Fruit fly (Drosophila melanogaster) whole organism, pupa: ENCODE data around the gene AspRS-m.

Experiments used
- CG10348 ChIP-seq: fragments of 200-800 bp; sonication (Bioruptor generic); IDR thresholded peaks from 2 replicates; pipeline ENCODE4 v1.3.6; 2022; ENCODE audit warnings: missing biosample characterization, missing genetic modification characterization
- CG12605 ChIP-seq: fragments of 200-800 bp; sonication (Bioruptor generic); IDR thresholded peaks from 2 replicates; pipeline ENCODE4 v1.3.6; 2022; ENCODE audit warnings: missing biosample characterization, missing genetic modification characterization
- CG13204 ChIP-seq: fragments of 200-800 bp; sonication (Bioruptor generic); optimal IDR thresholded peaks from 2 replicates; lab custom pipeline; 2018; ENCODE audit warnings: missing biosample characterization, mild to moderate bottlenecking, missing genetic modification characterization, moderate library complexity
- CG14655 ChIP-seq: fragments of 200-800 bp; sonication (Bioruptor generic); optimal IDR thresholded peaks from 3 replicates; lab custom pipeline; 2017; ENCODE audit warnings: mild to moderate bottlenecking, missing biosample characterization, missing genetic modification reagents, missing genetic modification characterization
- CG15710 ChIP-seq: fragments of 200-800 bp; sonication (Bioruptor generic); optimal IDR thresholded peaks from 2 replicates; lab custom pipeline; 2018; ENCODE audit warnings: missing biosample characterization, mild to moderate bottlenecking, missing genetic modification characterization, moderate library complexity
- CG17806 ChIP-seq: fragments of 200-800 bp; sonication (Bioruptor generic); optimal IDR thresholded peaks from 2 replicates; lab custom pipeline; 2018; ENCODE audit warnings: missing biosample characterization, mild to moderate bottlenecking, missing genetic modification characterization, moderate library complexity
- CG32121 ChIP-seq: fragments of 200-800 bp; sonication (Bioruptor generic); IDR thresholded peaks from 2 replicates; pipeline ENCODE4 v1.3.6; 2022; ENCODE audit warnings: missing biosample characterization, missing genetic modification characterization
- CG34367 ChIP-seq: fragments of 200-800 bp; sonication (Bioruptor generic); optimal IDR thresholded peaks from 2 replicates; lab custom pipeline; 2018; ENCODE audit warnings: missing biosample characterization, mild to moderate bottlenecking, missing genetic modification characterization
- CG4496 ChIP-seq: fragments of 200-800 bp; sonication (Bioruptor generic); IDR thresholded peaks from 3 replicates; pipeline ENCODE4 v1.3.6; 2022; ENCODE audit warnings: missing biosample characterization, missing genetic modification characterization
- CG8301 ChIP-seq: fragments of 200-800 bp; sonication (Bioruptor generic); optimal IDR thresholded peaks from 2 replicates; lab custom pipeline; 2018; ENCODE audit warnings: missing biosample characterization, mild to moderate bottlenecking, missing genetic modification characterization
- CG9948 ChIP-seq: fragments of 200-800 bp; sonication (Bioruptor generic); optimal IDR thresholded peaks from 2 replicates; lab custom pipeline; 2018; ENCODE audit warnings: missing biosample characterization, mild to moderate bottlenecking, missing genetic modification characterization, moderate library complexity
- D1 ChIP-seq: fragments of 200-800 bp; sonication (Bioruptor generic); optimal IDR thresholded peaks from 2 replicates; lab custom pipeline; 2018; ENCODE audit warnings: missing biosample characterization, mild to moderate bottlenecking, missing genetic modification characterization, moderate library complexity
- EcR ChIP-seq: fragments of 200-800 bp; sonication (Bioruptor generic); optimal IDR thresholded peaks from 3 replicates; lab custom pipeline; 2019; ENCODE audit warnings: missing biosample characterization, missing genetic modification characterization, mild to moderate bottlenecking, moderate library complexity, missing genetic modification reagents
- Ets98B ChIP-seq: fragments of 200-800 bp; sonication (Bioruptor generic); IDR thresholded peaks from 2 replicates; pipeline ENCODE4 v1.3.6; 2022; ENCODE audit warnings: missing biosample characterization, missing genetic modification characterization
- Pif1A ChIP-seq: fragments of 200-800 bp; sonication (Bioruptor generic); optimal IDR thresholded peaks from 3 replicates; lab custom pipeline; 2016; ENCODE audit warnings: missing biosample characterization, missing genetic modification characterization
- Pif1B ChIP-seq: fragments of 200-800 bp; sonication (Bioruptor generic); optimal IDR thresholded peaks from 3 replicates; lab custom pipeline; 2016; ENCODE audit warnings: missing biosample characterization, missing genetic modification characterization
- Snoo ChIP-seq: fragments of 200-800 bp; sonication (Bioruptor generic); optimal IDR thresholded peaks from 3 replicates; lab custom pipeline; 2017; ENCODE audit warnings: missing biosample characterization, mild to moderate bottlenecking, missing genetic modification characterization, inconsistent platforms
- fd96Ca ChIP-seq: fragments of 200-800 bp; sonication (Bioruptor generic); IDR thresholded peaks from 3 replicates; pipeline ENCODE4 v1.3.6; 2022; ENCODE audit warnings: missing biosample characterization, missing genetic modification characterization
- gl ChIP-seq: fragments of 200-800 bp; sonication (Bioruptor generic); optimal IDR thresholded peaks from 2 replicates; lab custom pipeline; 2018; ENCODE audit warnings: missing biosample characterization, mild to moderate bottlenecking, missing genetic modification characterization
- rn ChIP-seq: fragments of 200-800 bp; sonication (Bioruptor generic); IDR thresholded peaks from 2 replicates; pipeline ENCODE4 v1.3.6; 2022; ENCODE audit warnings: missing biosample characterization, missing genetic modification characterization

Gene AspRS-m

dm6 chr2L:16826872-16827506 lies at the start of gene AspRS-m:
Gene AspRS-m (plus strand): TSS chr2L:16827078.
- TF ChIP-seq CG4496 = no peak
- no peak for TF ChIP-seq EcR
- TF ChIP-seq CG34367 = no peak
- no peak for TF ChIP-seq CG8301 (tag; lab: Kevin White, UChicago)
- no peak for TF ChIP-seq Snoo (tag; lab: Kevin White, UChicago)
- TF ChIP-seq CG32121 (GFP tag; lab: Robert Waterston, UW) = no peak
- TF ChIP-seq CG13204 (GFP tag; lab: Kevin White, UChicago) = no peak
- no peak for TF ChIP-seq rn (GFP tag; lab: Robert Waterston, UW)
- no peak for TF ChIP-seq CG10348 (GFP tag; lab: Robert Waterston, UW)
- no peak for TF ChIP-seq gl (tag; lab: Kevin White, UChicago)
- no peak for TF ChIP-seq Pif1A (GFP tag; lab: Kevin White, UChicago)
- TF ChIP-seq CG12605 (GFP tag; lab: Robert Waterston, UW) = no peak
- TF ChIP-seq CG15710 = no peak
- no peak for TF ChIP-seq CG14655 (GFP tag; lab: Kevin White, UChicago)

- TF ChIP-seq Ets98B (GFP tag; lab: Robert Waterston, UW) = no peak
- TF ChIP-seq CG32121 (GFP tag; lab: Robert Waterston, UW) = no peak
- TF ChIP-seq CG12605 (GFP tag; lab: Robert Waterston, UW) = no peak
Measured at dm6 chr2L:16787548-16787947, 39.3 kb upstream of the AspRS-m start.

DNA sequence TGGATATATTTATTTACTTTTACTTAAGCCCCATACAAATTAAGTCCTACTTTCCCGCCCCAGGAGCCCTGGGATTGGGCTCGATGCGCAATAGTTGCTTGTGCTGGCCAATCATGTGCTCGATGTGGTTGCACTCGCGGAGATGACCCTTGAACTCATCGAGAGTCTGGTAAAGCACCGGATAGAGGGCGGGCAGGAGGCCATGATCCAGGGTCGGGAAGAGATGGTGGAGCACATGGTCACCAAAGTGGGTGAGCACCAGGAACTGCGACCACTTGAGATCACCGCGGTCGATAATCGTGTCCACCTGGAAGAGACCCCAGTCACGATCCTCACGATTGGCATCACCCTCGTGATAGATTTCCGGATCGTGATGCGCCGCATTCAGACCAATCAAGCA lies 38.0 kb upstream of the AspRS-m start:
- TF ChIP-seq EcR (no peak), CG12605 (GFP tag; lab: Robert Waterston, UW) (no peak), D1 (no peak), Snoo (tag; lab: Kevin White, UChicago) (no peak), CG9948 (tag; lab: Kevin White, UChicago) (no peak), rn (GFP tag; lab: Robert Waterston, UW) (no peak), CG13204 (GFP tag; lab: Kevin White, UChicago) (no peak), CG32121 (GFP tag; lab: Robert Waterston, UW) (no peak), gl (tag; lab: Kevin White, UChicago) (no peak), Pif1A (GFP tag; lab: Kevin White, UChicago) (no peak)

DNA sequence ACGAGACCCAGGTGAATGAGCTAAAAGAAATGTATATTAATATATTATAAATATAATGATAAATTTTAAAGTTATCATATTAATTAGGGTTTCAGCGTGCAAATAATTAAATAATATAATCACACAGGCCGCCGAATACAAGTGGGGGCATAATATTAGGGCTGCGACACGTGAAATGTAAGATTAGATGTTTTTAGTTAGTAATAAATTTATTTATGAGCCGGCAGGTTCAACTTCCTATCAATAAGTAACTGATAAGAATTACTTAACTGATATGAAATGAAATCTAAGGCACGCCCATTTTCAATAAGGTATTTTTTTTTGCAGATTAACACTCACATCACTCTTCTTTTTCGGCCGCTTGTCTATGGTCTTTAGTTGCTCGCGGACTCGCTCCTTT lies 37.0 kb upstream of the AspRS-m start:
- TF ChIP-seq CG32121 (GFP tag; lab: Robert Waterston, UW) = no peak
- no peak for TF ChIP-seq Ets98B (GFP tag; lab: Robert Waterston, UW)
- TF ChIP-seq CG12605 (GFP tag; lab: Robert Waterston, UW) = no peak
- TF ChIP-seq Pif1B (GFP tag; lab: Kevin White, UChicago) = no peak
- TF ChIP-seq CG13204 (GFP tag; lab: Kevin White, UChicago) = no peak
- no peak for TF ChIP-seq Pif1A (GFP tag; lab: Kevin White, UChicago)
- no peak for TF ChIP-seq CG9948 (tag; lab: Kevin White, UChicago)
- no peak for TF ChIP-seq Snoo (tag; lab: Kevin White, UChicago)
- TF ChIP-seq CG4496 = no peak
- TF ChIP-seq EcR = no peak
- no peak for TF ChIP-seq CG10348 (GFP tag; lab: Robert Waterston, UW)
- TF ChIP-seq gl (tag; lab: Kevin White, UChicago) = no peak
- no peak for TF ChIP-seq CG14655 (GFP tag; lab: Kevin White, UChicago)
- TF ChIP-seq D1 = no peak

- TF ChIP-seq Snoo (tag; lab: Kevin White, UChicago) = no peak
- TF ChIP-seq Pif1A (GFP tag; lab: Kevin White, UChicago) = no peak
- no peak for TF ChIP-seq EcR
- no peak for TF ChIP-seq Pif1B (GFP tag; lab: Kevin White, UChicago)
- TF ChIP-seq D1 = no peak
- no peak for TF ChIP-seq CG32121 (GFP tag; lab: Robert Waterston, UW)
- no peak for TF ChIP-seq rn (GFP tag; lab: Robert Waterston, UW)
- no peak for TF ChIP-seq fd96Ca (GFP tag; lab: Robert Waterston, UW)
- TF ChIP-seq CG12605 (GFP tag; lab: Robert Waterston, UW) = no peak
- no peak for TF ChIP-seq CG9948 (tag; lab: Kevin White, UChicago)
- TF ChIP-seq CG17806 (tag; lab: Kevin White, UChicago) = no peak
- TF ChIP-seq gl (tag; lab: Kevin White, UChicago) = no peak
- TF ChIP-seq CG15710 = no peak
Measured at dm6 chr2L:16790671-16791270, 36.1 kb upstream of the AspRS-m start, which contains the start of gene Cyt-b5-r. Gene Cyt-b5-r (minus strand): TSS chr2L:16790721.

DNA sequence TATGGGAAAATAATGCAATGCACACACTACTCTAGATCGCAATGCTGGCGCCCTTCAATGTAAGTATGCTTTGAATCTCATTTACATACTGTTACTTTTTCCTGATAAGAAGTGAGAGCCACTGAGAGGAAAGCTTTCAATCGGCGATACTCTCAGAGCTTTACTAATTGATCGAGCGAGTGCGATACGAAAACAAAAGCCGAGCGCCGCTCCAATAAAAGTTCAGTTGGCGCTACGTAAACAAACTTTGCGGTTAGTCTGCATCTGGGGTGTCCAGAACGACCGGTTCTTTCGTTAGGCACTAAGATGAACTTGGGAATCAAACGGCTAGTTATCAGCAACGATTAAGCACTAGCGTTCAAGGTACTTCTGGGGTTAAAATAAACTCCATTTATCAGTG lies 35.5 kb upstream of the AspRS-m start, which contains the start of gene CG17928:
Gene CG17928, plus strand, starts transcription at position 224 of the 400 bp plus-strand sequence.
- TF ChIP-seq CG4496 (peak; percentile 63; the same call in 2 of the 3 replicates), CG9948 (tag; lab: Kevin White, UChicago) (no peak)

DNA sequence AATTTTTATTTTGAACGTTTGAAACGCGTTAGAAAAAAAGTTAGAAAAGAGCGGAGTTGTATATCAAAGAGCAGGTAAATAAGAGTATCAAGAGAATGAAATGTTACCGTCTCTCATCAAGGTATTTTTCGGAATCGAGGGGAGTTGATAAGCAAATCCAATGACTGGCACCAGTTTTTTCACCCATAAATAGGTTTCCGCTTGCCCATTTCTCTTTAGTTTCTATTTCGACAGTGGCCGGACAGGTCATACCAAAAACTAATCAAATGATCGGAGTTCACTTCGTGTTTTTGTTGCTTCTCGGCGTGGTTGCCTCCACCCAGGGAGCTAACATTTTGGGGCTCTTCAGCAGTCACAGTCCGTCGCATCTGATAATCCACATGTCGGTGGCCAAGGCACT lies 32.9 kb upstream of the AspRS-m start, which contains the start of gene Ugt37C2:
Gene Ugt37C2, plus strand, starts transcription at position 242 of the 400 bp plus-strand sequence.
- no peak for TF ChIP-seq CG34367
- TF ChIP-seq CG12605 (GFP tag; lab: Robert Waterston, UW) = no peak
- no peak for TF ChIP-seq CG4496
- no peak for TF ChIP-seq CG32121 (GFP tag; lab: Robert Waterston, UW)
- TF ChIP-seq EcR = no peak
